Worm (Caenorhabditis elegans): ENCODE data around the gene W06A11.1.
A peak's percentile ranks its signal among the peaks of the same experiment; 100 is the strongest.
"Not testable (repeated sequence)": the region's sequence is repeated elsewhere in the genome, so short reads cannot be mapped to it uniquely, and the experiment has no call there.

W06A11.1 gene

DNA sequence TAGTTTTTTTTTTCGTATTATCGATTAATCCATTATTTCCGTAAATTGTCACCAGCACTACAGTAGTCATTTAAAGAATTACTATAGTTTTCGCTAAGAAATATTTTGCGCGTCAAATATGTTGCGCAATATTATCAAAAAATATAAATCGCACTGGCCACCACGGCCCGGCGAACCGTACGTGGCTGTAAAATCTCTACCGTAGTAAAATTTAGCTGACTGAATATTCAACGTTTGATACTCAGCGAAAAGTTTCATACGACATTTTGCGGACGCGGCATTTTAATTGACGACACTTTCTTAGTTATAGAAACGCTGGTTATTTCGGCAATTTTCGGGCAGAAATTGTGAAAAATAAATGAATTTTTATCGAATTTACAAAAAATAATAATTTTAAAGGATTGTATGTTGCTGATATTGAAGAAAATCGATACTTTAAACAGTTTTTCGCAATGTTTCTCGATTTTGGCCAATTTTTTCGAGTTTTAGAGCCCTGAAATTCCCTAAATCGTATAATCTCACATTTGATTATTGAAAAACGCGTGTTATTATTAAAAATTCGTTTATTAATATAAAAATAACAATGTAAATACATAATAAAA is 19.4 kb upstream of the W06A11.1 start (continued):
- TF ChIP-seq duxl-1 (tag; optimal IDR thresholded peaks at IDR 0.05; ENCODE audit: poor library complexity) (peak; percentile 69), set-16 (GFP tag; IDR thresholded peaks at IDR 0.05) (peak; percentile 43), dmd-9 (GFP tag; IDR thresholded peaks at IDR 0.05) (peak; percentile 100), lin-1 (GFP tag; IDR thresholded peaks at IDR 0.05) (peak; percentile 97), madf-9 (GFP tag; conservative IDR thresholded peaks at IDR 0.05) (peak; percentile 98), ceh-20 (GFP tag; IDR thresholded peaks at IDR 0.05) (peak; percentile 100), nhr-102 (tag; optimal IDR thresholded peaks at IDR 0.05) (peak; percentile 91)

DNA sequence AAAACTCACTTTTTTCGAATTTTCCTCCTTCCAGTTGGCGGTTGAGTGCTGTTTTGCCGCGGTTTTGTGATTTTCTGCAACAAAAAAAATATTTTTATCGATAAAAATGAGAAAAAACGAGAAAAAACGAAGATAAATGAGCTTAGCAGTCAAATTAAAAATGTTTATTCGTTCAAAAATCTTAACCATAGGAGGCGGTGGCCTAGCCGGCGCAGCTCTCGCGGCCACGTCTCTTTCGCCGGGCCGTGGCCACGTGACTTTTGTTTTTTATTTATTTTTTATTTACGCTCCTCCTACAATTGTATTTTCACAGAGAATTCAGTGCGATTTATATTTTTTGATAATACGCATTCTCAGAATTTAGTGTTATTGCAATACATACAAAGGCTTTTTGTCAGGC is 17.7 kb upstream of the W06A11.1 start:
- TF ChIP-seq lsy-2 (tag; optimal IDR thresholded peaks at IDR 0.05) (peak in 1 of 2 experiments; percentile 78), T26A8.4 (GFP tag; IDR thresholded peaks at IDR 0.05) (peak; percentile 24; the same call in 1 of the 2 replicates), nhr-42 (GFP tag; IDR thresholded peaks at IDR 0.05) (peak; percentile 72; the same call in 1 of the 2 replicates), madf-9 (GFP tag; conservative IDR thresholded peaks at IDR 0.05) (peak; percentile 60; the same call in 1 of the 2 replicates), T20F7.1 (GFP tag; optimal IDR thresholded peaks at IDR 0.05) (peak; percentile 49), vab-7 (GFP tag; IDR thresholded peaks at IDR 0.05) (0 out of 2 replicates have a peak, but pooled peaks have one; percentile 15), pha-4 (GFP tag; IDR thresholded peaks at IDR 0.05) (peak; percentile 42; the same call in 1 of the 2 replicates), lin-29 (GFP tag; IDR thresholded peaks at IDR 0.05) (0 out of 2 replicates have a peak, but pooled peaks have one; percentile 55), php-3 (GFP tag; IDR thresholded peaks at IDR 0.05) (0 out of 2 replicates have a peak, but pooled peaks have one; percentile 62), hif-1 (tag; optimal IDR thresholded peaks at IDR 0.05) (peak in 1 of 2 experiments; percentile 29), dmd-6 (GFP tag; IDR thresholded peaks at IDR 0.05) (peak; percentile 85), mes-2 (tag; optimal IDR thresholded peaks at IDR 0.05; ENCODE audit: poor library complexity, severe bottlenecking) (peak; percentile 21), tra-1 (GFP tag; IDR thresholded peaks at IDR 0.05) (peak; percentile 57; the same call in 1 of the 2 replicates), ZK337.2 (GFP tag; IDR thresholded peaks at IDR 0.05) (peak; percentile 76; the same call in 1 of the 2 replicates), aha-1 (tag) (peak; percentile 79), hlh-30 (tag; optimal IDR thresholded peaks at IDR 0.05; ENCODE audit: insufficient read depth) (peak; percentile 26), ceh-44 (GFP tag; IDR thresholded peaks at IDR 0.05) (peak; percentile 52; the same call in 1 of the 2 replicates), D1046.2 (GFP tag; IDR thresholded peaks at IDR 0.05) (peak; percentile 51; the same call in 1 of the 2 replicates), mdl-1 (tag; optimal IDR thresholded peaks at IDR 0.05) (peak in 1 of 2 experiments; percentile 58), dmd-9 (GFP tag; IDR thresholded peaks at IDR 0.05) (peak; percentile 87), set-16 (GFP tag; IDR thresholded peaks at IDR 0.05) (peak; percentile 39; the same call in 1 of the 2 replicates), lin-38 (GFP tag; IDR thresholded peaks at IDR 0.05) (peak; percentile 77), dpl-1 (GFP tag; optimal IDR thresholded peaks at IDR 0.05) (peak; percentile 37), hlh-11 (tag; optimal IDR thresholded peaks at IDR 0.05) (peak; percentile 35), rbr-2 (tag; optimal IDR thresholded peaks at IDR 0.05) (peak; percentile 31), dve-1 (tag; optimal IDR thresholded peaks at IDR 0.05; ENCODE audit: insufficient read depth) (peak; percentile 11), hmg-1.1 (GFP tag; IDR thresholded peaks at IDR 0.05) (peak; percentile 46), zfp-3 (GFP tag; conservative IDR thresholded peaks at IDR 0.05) (peak; percentile 60; the same call in 1 of the 2 replicates)
- not testable (repeated sequence) for TF ChIP-seq pha-4 (tag; optimal IDR thresholded peaks at IDR 0.05)

DNA sequence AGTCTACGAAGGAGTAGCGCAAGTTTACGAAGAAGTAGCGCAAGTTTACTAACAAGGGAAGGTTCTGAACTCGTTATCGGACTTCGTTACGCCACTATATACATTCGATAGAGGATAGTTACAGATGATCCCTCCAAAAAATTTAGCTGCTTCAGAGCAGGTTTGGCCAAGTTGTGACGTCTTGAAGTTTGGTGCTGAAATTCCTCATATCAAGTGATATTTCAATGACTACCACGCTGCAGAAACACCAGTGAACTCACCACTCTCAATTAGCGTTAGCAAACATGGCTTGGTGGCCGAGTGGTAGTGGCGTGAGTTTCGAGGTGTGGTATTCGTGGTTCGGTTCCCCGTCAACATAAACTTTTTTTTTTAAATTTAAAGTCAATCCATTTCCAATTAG is 16.2 kb upstream of the W06A11.1 start:
- TF ChIP-seq Y48G9A.11 (GFP tag; IDR thresholded peaks at IDR 0.05), result peak; percentile 27; the same call in 1 of the 2 replicates

Data from whole organism, L4 larva.